Fruit fly (Drosophila melanogaster) whole organism, embryonic: Measurements from ENCODE around the gene Hr78.

Experiments
- Adf1 ChIP-seq: fragments of 200-800 bp; sonication (Bioruptor generic); IDR thresholded peaks from 2 replicates; pipeline ENCODE4 v1.3.6; 2022; ENCODE audit warnings: missing biosample characterization, missing genetic modification characterization
- Antp ChIP-seq: fragments of 200-800 bp; sonication (Bioruptor generic); optimal IDR thresholded peaks from 3 replicates; lab custom pipeline; 2016; ENCODE audit warnings: missing biosample characterization, missing genetic modification characterization
- CG10543 ChIP-seq: fragments of 200-800 bp; sonication (Bioruptor generic); optimal IDR thresholded peaks from 3 replicates; lab custom pipeline; 2017; ENCODE audit warnings: missing biosample characterization, mild to moderate bottlenecking, missing genetic modification characterization, moderate library complexity
- CG11504 ChIP-seq: fragments of 200-800 bp; sonication (Bioruptor generic); optimal IDR thresholded peaks from 3 replicates; lab custom pipeline; 2019; ENCODE audit warnings: missing biosample characterization, mild to moderate bottlenecking, missing genetic modification characterization, moderate library complexity
- CG11560 ChIP-seq: fragments of 200-800 bp; sonication (Bioruptor generic); IDR thresholded peaks from 3 replicates; pipeline ENCODE4 v1.3.6; 2022; ENCODE audit warnings: missing biosample characterization, missing genetic modification characterization
- CG12155 ChIP-seq: fragments of 200-800 bp; sonication (Bioruptor generic); optimal IDR thresholded peaks from 3 replicates; lab custom pipeline; 2016; ENCODE audit warnings: missing biosample characterization, missing genetic modification characterization
- CG12219 ChIP-seq: fragments of 200-800 bp; sonication (Bioruptor generic); optimal IDR thresholded peaks from 3 replicates; lab custom pipeline; 2018; ENCODE audit warnings: missing biosample characterization, mild to moderate bottlenecking, missing genetic modification characterization
- CG12659 ChIP-seq: fragments of 200-800 bp; sonication (Bioruptor generic); optimal IDR thresholded peaks from 3 replicates; lab custom pipeline; 2017; ENCODE audit warnings: mild to moderate bottlenecking, missing biosample characterization, missing genetic modification reagents, missing genetic modification characterization
- CG14014 ChIP-seq: fragments of 200-800 bp; sonication (Bioruptor generic); IDR thresholded peaks from 2 replicates; pipeline ENCODE4 v1.3.6; 2022; ENCODE audit warnings: missing biosample characterization, missing genetic modification characterization
- CG14860 ChIP-seq: fragments of 200-800 bp; sonication (Bioruptor generic); IDR thresholded peaks from 3 replicates; pipeline ENCODE4 v1.3.6; 2022; ENCODE audit warnings: missing biosample characterization, missing genetic modification characterization; ENCODE audit not compliant: partially characterized antibody
- CG1602 ChIP-seq: fragments of 200-800 bp; sonication (Bioruptor generic); optimal IDR thresholded peaks from 3 replicates; lab custom pipeline; 2016; ENCODE audit warnings: missing biosample characterization, missing genetic modification characterization
- CG1792 ChIP-seq: fragments of 200-800 bp; sonication (Bioruptor generic); optimal IDR thresholded peaks from 2 replicates; lab custom pipeline; 2016; ENCODE audit warnings: missing biosample characterization, missing genetic modification characterization
- CG18476 ChIP-seq: fragments of 200-800 bp; sonication (Bioruptor generic); optimal IDR thresholded peaks from 2 replicates; lab custom pipeline; 2016; ENCODE audit warnings: missing biosample characterization, mild to moderate bottlenecking, missing genetic modification characterization
- CG2889 ChIP-seq: fragments of 200-800 bp; sonication (Bioruptor generic); IDR thresholded peaks from 3 replicates; pipeline ENCODE4 v1.3.6; 2022; ENCODE audit warnings: missing biosample characterization, missing genetic modification characterization
- CG34376 ChIP-seq: fragments of 200-800 bp; sonication (Bioruptor generic); optimal IDR thresholded peaks from 2 replicates; lab custom pipeline; 2018; ENCODE audit warnings: missing biosample characterization, mild to moderate bottlenecking, missing genetic modification characterization
- CG3995 ChIP-seq: fragments of 200-800 bp; sonication (Bioruptor generic); optimal IDR thresholded peaks from 3 replicates; lab custom pipeline; 2016; ENCODE audit warnings: missing biosample characterization, missing genetic modification characterization
- CG42726 ChIP-seq: fragments of 200-800 bp; sonication (Bioruptor generic); IDR thresholded peaks from 2 replicates; pipeline ENCODE4 v1.3.6; 2022; ENCODE audit warnings: missing biosample characterization, missing genetic modification characterization; ENCODE audit not compliant: partially characterized antibody
- CG5180 ChIP-seq: fragments of 200-800 bp; sonication (Bioruptor generic); optimal IDR thresholded peaks from 3 replicates; lab custom pipeline; 2017; ENCODE audit warnings: missing biosample characterization, missing genetic modification characterization, mild to moderate bottlenecking, moderate library complexity, missing genetic modification reagents
- CG6683 ChIP-seq: fragments of 200-800 bp; sonication (Bioruptor generic); optimal IDR thresholded peaks from 2 replicates; lab custom pipeline; 2017; ENCODE audit warnings: missing biosample characterization, mild to moderate bottlenecking, missing genetic modification characterization, missing genetic modification reagents
- CG7556 ChIP-seq: fragments of 200-800 bp; sonication (Bioruptor generic); optimal IDR thresholded peaks from 2 replicates; lab custom pipeline; 2017; ENCODE audit warnings: missing biosample characterization, mild to moderate bottlenecking, missing genetic modification characterization
- CG7745 ChIP-seq: fragments of 200-800 bp; sonication (Bioruptor generic); optimal IDR thresholded peaks from 2 replicates; lab custom pipeline; 2018; ENCODE audit warnings: missing biosample characterization, mild to moderate bottlenecking, missing genetic modification characterization, moderate library complexity
- CG7839 ChIP-seq: fragments of 200-800 bp; sonication (Bioruptor generic); optimal IDR thresholded peaks from 3 replicates; lab custom pipeline; 2018; ENCODE audit warnings: missing biosample characterization, mild to moderate bottlenecking, missing genetic modification characterization, moderate library complexity
- ERR ChIP-seq: fragments of 200-800 bp; sonication (Bioruptor generic); optimal IDR thresholded peaks from 2 replicates; lab custom pipeline; 2016; ENCODE audit warnings: missing biosample characterization, missing genetic modification characterization
- Eip74EF ChIP-seq, 2 experiments: fragments of 200-800 bp in 1 of 2; fragments of >200 bp in 1 of 2; sonication (Bioruptor generic) in 1 of 2; optimal IDR thresholded peaks; 2 replicates each; lab custom pipeline; 2017 to 2019; ENCODE audit warnings: missing biosample characterization in 2 of 2, missing genetic modification characterization in 2 of 2, mild to moderate bottlenecking in 1 of 2, moderate library complexity in 1 of 2
- Ets65A ChIP-seq: fragments of 200-800 bp; sonication (Bioruptor generic); peaks from one replicate; lab custom pipeline; 2016; ENCODE audit warnings: missing biosample characterization, missing genetic modification characterization
- HHEX ChIP-seq: fragments of 200-800 bp; sonication (Bioruptor generic); optimal IDR thresholded peaks from 3 replicates; lab custom pipeline; 2017; ENCODE audit warnings: missing biosample characterization, mild to moderate bottlenecking, missing genetic modification characterization, missing genetic modification reagents
- Mad ChIP-seq: fragments of 200-800 bp; sonication (Bioruptor generic); optimal IDR thresholded peaks from 2 replicates; lab custom pipeline; 2016; ENCODE audit warnings: missing biosample characterization, missing genetic modification characterization
- Nf-YC ChIP-seq: fragments of 200-800 bp; optimal IDR thresholded peaks from 3 replicates; lab custom pipeline; 2019; ENCODE audit warnings: missing biosample characterization, mild to moderate bottlenecking, missing genetic modification characterization, moderate library complexity
- Pdp1 ChIP-seq, 2 experiments: fragments of 200-800 bp; sonication (Bioruptor generic); optimal IDR thresholded peaks; 3 replicates each; lab custom pipeline; 2016; ENCODE audit warnings: missing biosample characterization in 2 of 2, missing genetic modification characterization in 2 of 2, mild to moderate bottlenecking in 1 of 2, moderate library complexity in 1 of 2
- Scr ChIP-seq: fragments of 200-800 bp; sonication (Bioruptor generic); IDR thresholded peaks from 2 replicates; pipeline ENCODE4 v1.3.6; 2022; ENCODE audit warnings: missing biosample characterization, missing genetic modification characterization; ENCODE audit not compliant: partially characterized antibody
- Vsx1 ChIP-seq: fragments of 200-800 bp; sonication (Bioruptor generic); optimal IDR thresholded peaks from 2 replicates; lab custom pipeline; 2017; ENCODE audit warnings: missing biosample characterization, mild to moderate bottlenecking, missing genetic modification characterization, missing genetic modification reagents
- bsh ChIP-seq, 2 experiments: fragments of 200-800 bp; sonication (Bioruptor generic); optimal IDR thresholded peaks; 2 replicates each; lab custom pipeline; 2017 to 2018; ENCODE audit warnings: mild to moderate bottlenecking in 2 of 2, missing biosample characterization in 2 of 2, missing genetic modification characterization in 2 of 2, moderate library complexity in 1 of 2
- cg ChIP-seq: fragments of 200-800 bp; sonication (Bioruptor generic); optimal IDR thresholded peaks from 3 replicates; lab custom pipeline; 2019; ENCODE audit warnings: missing biosample characterization, mild to moderate bottlenecking, missing genetic modification characterization, moderate library complexity
- dan ChIP-seq: fragments of 200-800 bp; sonication (Bioruptor generic); IDR thresholded peaks from 2 replicates; pipeline ENCODE4 v1.3.6; 2022; ENCODE audit warnings: missing biosample characterization, missing genetic modification characterization
- eve ChIP-seq, 2 experiments: fragments of >200 bp; optimal IDR thresholded peaks; 2 replicates each; lab custom pipeline; 2017; ENCODE audit warnings: missing biosample characterization in 2 of 2, missing genetic modification characterization in 2 of 2
- ewg ChIP-seq: fragments of 200-800 bp; sonication (Bioruptor generic); optimal IDR thresholded peaks from 3 replicates; lab custom pipeline; 2017; ENCODE audit warnings: mild to moderate bottlenecking, missing biosample characterization, missing genetic modification reagents, missing genetic modification characterization
- fru ChIP-seq: fragments of >200 bp; optimal IDR thresholded peaks from 2 replicates; lab custom pipeline; 2017
- gcm2 ChIP-seq: fragments of 200-800 bp; sonication (Bioruptor generic); optimal IDR thresholded peaks from 2 replicates; lab custom pipeline; 2016; ENCODE audit warnings: missing biosample characterization, missing genetic modification characterization
- hbn ChIP-seq: fragments of 200-800 bp; sonication (Bioruptor generic); IDR thresholded peaks from 2 replicates; pipeline ENCODE4 v1.3.6; 2022; ENCODE audit warnings: missing biosample characterization, missing genetic modification characterization; ENCODE audit not compliant: partially characterized antibody
- hth ChIP-seq: fragments of >200 bp; optimal IDR thresholded peaks from 2 replicates; lab custom pipeline; 2017; ENCODE audit warnings: inconsistent platforms
- kah ChIP-seq: fragments of 200-800 bp; sonication (Bioruptor generic); optimal IDR thresholded peaks from 2 replicates; lab custom pipeline; 2018; ENCODE audit warnings: missing biosample characterization, mild to moderate bottlenecking, missing genetic modification characterization
- oc ChIP-seq: fragments of 200-800 bp; sonication (Bioruptor generic); optimal IDR thresholded peaks from 2 replicates; lab custom pipeline; 2018; ENCODE audit warnings: missing biosample characterization, mild to moderate bottlenecking, missing genetic modification characterization, moderate library complexity
- prd ChIP-seq, 3 experiments: fragments of >200 bp in 2 of 3; fragments of 200-800 bp in 1 of 3; sonication (Bioruptor generic) in 1 of 3; optimal IDR thresholded peaks in 2 of 3; IDR thresholded peaks in 1 of 3; 2 replicates in 2 of 3; 3 replicates in 1 of 3; pipeline versions ENCODE4 v1.3.6 to Lab custom; 2017 to 2022; ENCODE audit warnings: missing biosample characterization in 1 of 3, missing genetic modification characterization in 1 of 3
- repo ChIP-seq: fragments of 200-800 bp; sonication (Bioruptor generic); optimal IDR thresholded peaks from 2 replicates; lab custom pipeline; 2016; ENCODE audit warnings: missing biosample characterization, missing genetic modification characterization
- ro ChIP-seq: fragments of 200-800 bp; sonication (Bioruptor generic); IDR thresholded peaks from 2 replicates; pipeline ENCODE4 v1.3.6; 2022; ENCODE audit warnings: missing biosample characterization, missing genetic modification characterization
- slbo ChIP-seq: fragments of 200-800 bp; sonication (Bioruptor generic); IDR thresholded peaks from 2 replicates; pipeline ENCODE4 v1.3.6; 2022; ENCODE audit warnings: missing biosample characterization, missing genetic modification characterization
- sob ChIP-seq: fragments of 200-800 bp; sonication (Bioruptor generic); IDR thresholded peaks from 2 replicates; pipeline ENCODE4 v1.3.6; 2022; ENCODE audit warnings: missing biosample characterization, missing genetic modification characterization
- sug ChIP-seq: fragments of 200-800 bp; optimal IDR thresholded peaks from 2 replicates; lab custom pipeline; 2019; ENCODE audit warnings: missing biosample characterization, mild to moderate bottlenecking, missing genetic modification characterization, moderate library complexity
- tup ChIP-seq: fragments of 200-800 bp; sonication (Bioruptor generic); optimal IDR thresholded peaks from 2 replicates; lab custom pipeline; 2016; ENCODE audit warnings: missing biosample characterization, mild to moderate bottlenecking, missing genetic modification characterization, moderate library complexity
- twi ChIP-seq: fragments of 200-800 bp; optimal IDR thresholded peaks from 2 replicates; lab custom pipeline; 2019; ENCODE audit warnings: missing biosample characterization, mild to moderate bottlenecking, missing genetic modification characterization, moderate library complexity

Hr78 gene

DNA sequence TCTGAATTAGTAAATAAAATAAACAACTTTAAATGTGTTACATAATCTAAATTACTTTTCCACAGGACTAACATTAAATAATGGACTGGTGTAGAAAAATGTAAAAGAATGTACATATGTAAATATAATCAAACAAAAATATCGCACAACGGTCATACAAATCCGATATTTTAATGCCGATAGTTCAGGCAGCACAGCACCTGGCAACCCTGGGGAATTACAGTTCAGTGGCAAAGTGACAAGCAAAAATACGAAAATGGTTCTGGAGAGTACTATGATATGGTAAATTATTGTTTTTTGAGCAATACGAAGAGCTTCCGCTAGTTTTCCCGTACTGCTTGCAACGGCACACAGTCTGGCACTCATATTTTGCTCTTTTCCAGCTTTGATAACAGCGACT lies 39.6 kb upstream of the Hr78 start, which contains the start of gene Rpn10 (continued):
- no peak for TF ChIP-seq cg (GFP tag; lab: Kevin White, UChicago)
- no peak for TF ChIP-seq CG11560 (tag; lab: Robert Waterston, UW)
- no peak for TF ChIP-seq CG10543 (GFP tag; lab: Kevin White, UChicago)
- TF ChIP-seq CG18476 (GFP tag; lab: Kevin White, UChicago) = no peak
- peak; percentile 29 for TF ChIP-seq Antp (GFP tag; lab: Kevin White, UChicago)
- TF ChIP-seq CG6683 (GFP tag; lab: Kevin White, UChicago) = no peak
- TF ChIP-seq Vsx1 = no peak
- TF ChIP-seq sug (tag; lab: Kevin White, UChicago) = peak; percentile 57
- no peak for TF ChIP-seq dan (GFP tag; lab: Robert Waterston, UW)
- TF ChIP-seq hbn (GFP tag; lab: Robert Waterston, UW) = peak; percentile 98
- peak; percentile 83 for TF ChIP-seq CG12659 (GFP tag; lab: Kevin White, UChicago)
- no peak for TF ChIP-seq Nf-YC
- TF ChIP-seq CG1792 (GFP tag; lab: Kevin White, UChicago) = no peak
- no peak for TF ChIP-seq bsh (GFP tag; optimal IDR thresholded peaks at IDR 0.05; lab: Kevin White, UChicago)
- TF ChIP-seq CG7839 (tag; lab: Kevin White, UChicago) = no peak
- no peak for TF ChIP-seq CG12219
- TF ChIP-seq Pdp1 (GFP tag; optimal IDR thresholded peaks at IDR 0.05; lab: Kevin White, UChicago) = peak; percentile 8 to 86
- TF ChIP-seq gcm2 (GFP tag; lab: Kevin White, UChicago) = no peak
- no peak for TF ChIP-seq CG34376 (GFP tag; lab: Kevin White, UChicago)
- TF ChIP-seq CG11504 (tag; lab: Kevin White, UChicago) = no peak
- no peak for TF ChIP-seq slbo
- TF ChIP-seq Mad (GFP tag; lab: Kevin White, UChicago) = no peak
- no peak for TF ChIP-seq hth (lab: Kevin White, UChicago)
- peak; percentile 65; the same call in 1 of the 2 replicates for TF ChIP-seq sob (GFP tag; lab: Robert Waterston, UW)
- TF ChIP-seq eve (GFP tag; optimal IDR thresholded peaks at IDR 0.05; lab: Kevin White, UChicago) = no peak
- no peak for TF ChIP-seq CG2889 (GFP tag; lab: Robert Waterston, UW)
- TF ChIP-seq twi (tag; lab: Kevin White, UChicago) = peak; percentile 24
- peak; percentile 97 for TF ChIP-seq Scr (GFP tag; lab: Robert Waterston, UW)
- no peak for TF ChIP-seq Eip74EF (GFP tag; optimal IDR thresholded peaks at IDR 0.05; lab: Kevin White, UChicago)
- TF ChIP-seq CG14860 (GFP tag; lab: Robert Waterston, UW) = peak; percentile 97
- peak; percentile 28 for TF ChIP-seq repo
- peak; percentile 42 for TF ChIP-seq CG12155
- no peak for TF ChIP-seq ro (GFP tag; lab: Robert Waterston, UW)
- no peak for TF ChIP-seq prd (optimal IDR thresholded peaks at IDR 0.05; lab: Kevin White, UChicago)
- no peak for TF ChIP-seq prd (GFP tag; IDR thresholded peaks at IDR 0.05; lab: Robert Waterston, UW)
- TF ChIP-seq fru (lab: Kevin White, UChicago) = no peak
- no peak for TF ChIP-seq CG7745 (tag; lab: Kevin White, UChicago)
- no peak for TF ChIP-seq tup (GFP tag; lab: Kevin White, UChicago)
- TF ChIP-seq CG5180 (GFP tag; lab: Kevin White, UChicago) = no peak
- TF ChIP-seq kah = no peak
- TF ChIP-seq CG1602 (GFP tag; lab: Kevin White, UChicago) = peak; percentile 23
- TF ChIP-seq CG42726 (GFP tag; lab: Robert Waterston, UW) = peak; percentile 98
- TF ChIP-seq Ets65A (GFP tag; lab: Kevin White, UChicago) = peak; percentile 90
- TF ChIP-seq Adf1 (GFP tag; lab: Robert Waterston, UW) = no peak
- TF ChIP-seq CG3995 = peak; percentile 43
- TF ChIP-seq ERR (GFP tag; lab: Kevin White, UChicago) = no peak
- TF ChIP-seq HHEX (GFP tag; lab: Kevin White, UChicago) = no peak
- no peak for TF ChIP-seq oc (tag; lab: Kevin White, UChicago)
- no peak for TF ChIP-seq ewg (GFP tag; lab: Kevin White, UChicago)
- TF ChIP-seq CG14014 = peak; percentile 49; the same call in 1 of the 2 replicates
- TF ChIP-seq CG7556 (GFP tag; lab: Kevin White, UChicago) = no peak
